Worm (Caenorhabditis elegans) whole organism, L2 larva: Measurements from ENCODE around the gene imph-1.

Source experiments
- C34F6.9 ChIP-seq: fragments of 150-350 bp; optimal IDR thresholded peaks from 2 replicates; lab custom pipeline; 2014; ENCODE audit warnings: missing biosample characterization, missing genetic modification characterization
- F13H6.1 ChIP-seq: sonication (generic microtip); optimal IDR thresholded peaks from 2 replicates; lab custom pipeline; 2016; ENCODE audit warnings: missing genetic modification characterization, missing compliant biosample characterization
- R02D3.7 ChIP-seq: fragments of 150-350 bp; optimal IDR thresholded peaks from 2 replicates; lab custom pipeline; 2014; ENCODE audit warnings: missing biosample characterization, missing genetic modification characterization
- Y55F3AM.14 ChIP-seq: fragments of 200-800 bp; sonication (Bioruptor generic); optimal IDR thresholded peaks from 2 replicates; lab custom pipeline; 2018; ENCODE audit warnings: mild to moderate bottlenecking, missing genetic modification characterization, missing compliant biosample characterization
- ZK546.5 ChIP-seq: sonication (generic microtip); optimal IDR thresholded peaks from 2 replicates; lab custom pipeline; 2017; ENCODE audit warnings: missing biosample characterization, missing genetic modification characterization
- alr-1 ChIP-seq: fragments of 150-350 bp; optimal IDR thresholded peaks from 2 replicates; lab custom pipeline; 2014; ENCODE audit warnings: missing biosample characterization, missing genetic modification characterization
- aly-2 ChIP-seq: fragments of 150-350 bp; optimal IDR thresholded peaks from 2 replicates; lab custom pipeline; 2014; ENCODE audit warnings: missing biosample characterization, missing genetic modification characterization
- ama-1 ChIP-seq: fragments of 150-350 bp; optimal IDR thresholded peaks from 2 replicates; lab custom pipeline; 2018; ENCODE audit warnings: inconsistent platforms
- blmp-1 ChIP-seq: sonication (generic microtip); optimal IDR thresholded peaks from 2 replicates; lab custom pipeline; 2017; ENCODE audit warnings: missing genetic modification characterization, mild to moderate bottlenecking, missing compliant biosample characterization, antibody characterized with exemption, moderate library complexity; ENCODE audit not compliant: insufficient read depth
- ceh-16 ChIP-seq: fragments of 150-350 bp; optimal IDR thresholded peaks from 2 replicates; lab custom pipeline; 2014; ENCODE audit warnings: missing biosample characterization, missing genetic modification characterization
- ceh-82 ChIP-seq: fragments of 150-350 bp; optimal IDR thresholded peaks from 2 replicates; lab custom pipeline; 2014; ENCODE audit warnings: missing biosample characterization, missing genetic modification characterization
- crh-2 ChIP-seq: sonication (generic microtip); optimal IDR thresholded peaks from 2 replicates; lab custom pipeline; 2017; ENCODE audit warnings: missing biosample characterization, missing genetic modification characterization
- egl-27 ChIP-seq: sonication (generic microtip); optimal IDR thresholded peaks from 3 replicates; lab custom pipeline; 2017; ENCODE audit warnings: missing biosample characterization, missing genetic modification reagents, missing genetic modification characterization
- elt-3 ChIP-seq: sonication (generic microtip); optimal IDR thresholded peaks from 2 replicates; lab custom pipeline; 2017; ENCODE audit warnings: missing biosample characterization, missing genetic modification characterization
- fos-1 ChIP-seq: fragments of 150-350 bp; optimal IDR thresholded peaks from 2 replicates; lab custom pipeline; 2014; ENCODE audit warnings: missing biosample characterization, missing genetic modification characterization
- gmeb-1 ChIP-seq: fragments of 150-350 bp; optimal IDR thresholded peaks from 2 replicates; lab custom pipeline; 2014; ENCODE audit warnings: missing biosample characterization, missing genetic modification characterization
- lin-11 ChIP-seq: fragments of 150-350 bp; sonication (generic microtip); optimal IDR thresholded peaks from 2 replicates; lab custom pipeline; 2014; ENCODE audit warnings: missing biosample characterization, missing genetic modification characterization, inconsistent platforms, mixed read lengths
- lin-13 ChIP-seq: fragments of 150-350 bp; optimal IDR thresholded peaks from 2 replicates; lab custom pipeline; 2014; ENCODE audit warnings: missing biosample characterization, missing genetic modification reagents, missing genetic modification characterization
- lin-39 ChIP-seq: fragments of 150-350 bp; optimal IDR thresholded peaks from 2 replicates; lab custom pipeline; 2014; ENCODE audit warnings: missing biosample characterization, missing genetic modification reagents, missing genetic modification characterization
- lsy-2 ChIP-seq, 2 experiments: fragments of 150-350 bp in 1 of 2; sonication (generic microtip) in 1 of 2; optimal IDR thresholded peaks; 2 replicates each; lab custom pipeline; 2014 to 2017; ENCODE audit warnings: missing biosample characterization in 2 of 2, missing genetic modification characterization in 2 of 2
- mab-5 ChIP-seq: fragments of 150-350 bp; optimal IDR thresholded peaks from 2 replicates; lab custom pipeline; 2014; ENCODE audit warnings: missing biosample characterization, missing genetic modification characterization
- mbf-1 ChIP-seq: sonication (generic microtip); optimal IDR thresholded peaks from 2 replicates; lab custom pipeline; 2017; ENCODE audit warnings: missing biosample characterization, missing genetic modification characterization
- mdl-1 ChIP-seq, 2 experiments: fragments of 150-350 bp in 1 of 2; sonication (generic microtip) in 1 of 2; optimal IDR thresholded peaks; 2 replicates each; lab custom pipeline; 2017; ENCODE audit warnings: missing biosample characterization in 2 of 2, missing genetic modification characterization in 2 of 2
- nhr-10 ChIP-seq: sonication (generic microtip); optimal IDR thresholded peaks from 2 replicates; lab custom pipeline; 2017; ENCODE audit warnings: missing biosample characterization, missing genetic modification characterization
- nhr-11 ChIP-seq: fragments of 150-350 bp; optimal IDR thresholded peaks from 2 replicates; lab custom pipeline; 2014; ENCODE audit warnings: missing biosample characterization, missing genetic modification characterization
- nhr-12 ChIP-seq: fragments of 150-350 bp; optimal IDR thresholded peaks from 2 replicates; lab custom pipeline; 2014; ENCODE audit warnings: missing biosample characterization, missing genetic modification characterization
- nhr-129 ChIP-seq: fragments of 150-350 bp; optimal IDR thresholded peaks from 2 replicates; lab custom pipeline; 2014; ENCODE audit warnings: missing biosample characterization, missing genetic modification characterization
- nhr-21 ChIP-seq: fragments of 150-350 bp; optimal IDR thresholded peaks from 2 replicates; lab custom pipeline; 2014; ENCODE audit warnings: missing biosample characterization, missing genetic modification characterization
- nhr-23 ChIP-seq: fragments of 150-350 bp; optimal IDR thresholded peaks from 2 replicates; lab custom pipeline; 2014; ENCODE audit warnings: missing biosample characterization, missing genetic modification reagents, missing genetic modification characterization
- nhr-237 ChIP-seq: fragments of 150-350 bp; optimal IDR thresholded peaks from 2 replicates; lab custom pipeline; 2014; ENCODE audit warnings: missing biosample characterization, missing genetic modification characterization
- nhr-25 ChIP-seq: fragments of 150-350 bp; sonication (generic microtip); optimal IDR thresholded peaks from 3 replicates; lab custom pipeline; 2014; ENCODE audit warnings: missing biosample characterization, missing genetic modification characterization
- peb-1 ChIP-seq: fragments of 150-350 bp; optimal IDR thresholded peaks from 2 replicates; lab custom pipeline; 2014; ENCODE audit warnings: missing biosample characterization, missing genetic modification characterization
- sem-4 ChIP-seq: fragments of 150-350 bp; optimal IDR thresholded peaks from 2 replicates; lab custom pipeline; 2014; ENCODE audit warnings: missing biosample characterization, missing genetic modification reagents, missing genetic modification characterization
- skn-1 ChIP-seq: sonication (generic microtip); optimal IDR thresholded peaks from 2 replicates; lab custom pipeline; 2017; ENCODE audit warnings: missing biosample characterization, missing genetic modification characterization
- sma-3 ChIP-seq: sonication (generic microtip); optimal IDR thresholded peaks from 2 replicates; lab custom pipeline; 2016; ENCODE audit warnings: missing genetic modification reagents, missing genetic modification characterization, missing compliant biosample characterization
- sma-9 ChIP-seq, 2 experiments: fragments of 150-350 bp in 1 of 2; sonication (generic microtip) in 1 of 2; optimal IDR thresholded peaks; 2 replicates each; lab custom pipeline; 2014 to 2016; ENCODE audit warnings: missing genetic modification characterization in 2 of 2, mild to moderate bottlenecking in 1 of 2, missing biosample characterization in 1 of 2, missing compliant biosample characterization in 1 of 2, missing genetic modification reagents in 1 of 2, moderate library complexity in 1 of 2
- snpc-4 ChIP-seq: fragments of 150-350 bp; optimal IDR thresholded peaks from 2 replicates; lab custom pipeline; 2014; ENCODE audit warnings: missing biosample characterization, missing genetic modification characterization
- unc-39 ChIP-seq: fragments of 150-350 bp; optimal IDR thresholded peaks from 2 replicates; lab custom pipeline; 2014; ENCODE audit warnings: missing biosample characterization, missing genetic modification characterization
- unc-55 ChIP-seq: fragments of 150-350 bp; sonication (generic microtip); optimal IDR thresholded peaks from 3 replicates; lab custom pipeline; 2014; ENCODE audit warnings: missing biosample characterization, missing genetic modification reagents, missing genetic modification characterization
- zag-1 ChIP-seq: fragments of 150-350 bp; optimal IDR thresholded peaks from 2 replicates; lab custom pipeline; 2014; ENCODE audit warnings: missing biosample characterization, missing genetic modification characterization
- ztf-4 ChIP-seq: fragments of 150-350 bp; optimal IDR thresholded peaks from 2 replicates; lab custom pipeline; 2014; ENCODE audit warnings: missing biosample characterization, missing genetic modification characterization

Gene imph-1

ce11 chrIII:4542362-4542931, 11.0 kb upstream of the imph-1 start, which contains the start of the genes mrps-34 and cisd-3.1:
TSS of gene mrps-34 (minus strand) at chrIII:4542452.
TSS of gene cisd-3.1 (plus strand) at chrIII:4542881.
- TF ChIP-seq ZK546.5 (no peak), alr-1 (tag; lab: Kevin White, UChicago) (no peak), lsy-2 (tag; optimal IDR thresholded peaks at IDR 0.05; lab: Kevin White, UChicago) (peak in 1 of 2 experiments; percentile 18), lin-39 (no peak), F13H6.1 (peak; percentile 4), C34F6.9 (tag; lab: Kevin White, UChicago) (no peak), sem-4 (tag; lab: Kevin White, UChicago) (no peak), crh-2 (tag; lab: Kevin White, UChicago) (peak; percentile 4), peb-1 (tag; lab: Kevin White, UChicago) (no peak), gmeb-1 (tag; lab: Kevin White, UChicago) (peak; percentile 42), ceh-16 (tag; lab: Kevin White, UChicago) (no peak), ceh-82 (no peak), nhr-21 (tag; lab: Kevin White, UChicago) (no peak), blmp-1 (no peak), nhr-129 (tag; lab: Kevin White, UChicago) (no peak), unc-55 (GFP tag; lab: Kevin White, UChicago) (peak; percentile 41), R02D3.7 (tag; lab: Kevin White, UChicago) (no peak), nhr-237 (no peak), mdl-1 (tag; optimal IDR thresholded peaks at IDR 0.05; lab: Kevin White, UChicago) (no peak), egl-27 (no peak)

ce11 chrIII:4544959-4545358, 8.5 kb upstream of the imph-1 start, which contains the start of gene M88.3:
TSS of gene M88.3 (minus strand) at chrIII:4545059.
- TF ChIP-seq lsy-2 (tag; optimal IDR thresholded peaks at IDR 0.05; lab: Kevin White, UChicago) (no peak), mbf-1 (no peak), lin-11 (tag; lab: Kevin White, UChicago) (no peak), peb-1 (tag; lab: Kevin White, UChicago) (no peak), sma-3 (GFP tag; lab: Kevin White, UChicago) (no peak), fos-1 (tag; lab: Kevin White, UChicago) (no peak), ceh-82 (no peak), C34F6.9 (tag; lab: Kevin White, UChicago) (no peak), sma-9 (GFP tag; optimal IDR thresholded peaks at IDR 0.05; lab: Kevin White, UChicago) (no peak), sma-9 (tag; optimal IDR thresholded peaks at IDR 0.05; lab: Kevin White, UChicago) (no peak), ceh-16 (tag; lab: Kevin White, UChicago) (no peak), crh-2 (tag; lab: Kevin White, UChicago) (no peak), blmp-1 (no peak), nhr-237 (no peak), mab-5 (tag; lab: Kevin White, UChicago) (no peak), ztf-4 (tag; lab: Kevin White, UChicago) (no peak), elt-3 (tag; lab: Kevin White, UChicago) (no peak)

- no peak for TF ChIP-seq egl-27
- no peak for TF ChIP-seq F13H6.1
- TF ChIP-seq nhr-237, result no peak
- TF ChIP-seq nhr-12 (tag; lab: Kevin White, UChicago), result no peak
- TF ChIP-seq aly-2 (tag; lab: Kevin White, UChicago), result no peak
- no peak for TF ChIP-seq Y55F3AM.14
- no peak for TF ChIP-seq skn-1 (tag; lab: Kevin White, UChicago)
- TF ChIP-seq unc-55 (GFP tag; lab: Kevin White, UChicago), result no peak
- no peak for TF ChIP-seq nhr-129 (tag; lab: Kevin White, UChicago)
- TF ChIP-seq, all 48 proteins: peak for 0
These were observed 4.7 kb upstream of the imph-1 start, which contains the start of gene M88.4 for ce11 chrIII:4548739-4549138. TSS of gene M88.4 (plus strand) at chrIII:4549039.

- TF ChIP-seq nhr-11 (tag; lab: Kevin White, UChicago) (no peak), unc-39 (tag; lab: Kevin White, UChicago) (no peak), mbf-1 (no peak), C34F6.9 (tag; lab: Kevin White, UChicago) (peak; percentile 80), sma-9 (GFP tag; optimal IDR thresholded peaks at IDR 0.05; lab: Kevin White, UChicago) (peak; percentile 85), sma-9 (tag; optimal IDR thresholded peaks at IDR 0.05; lab: Kevin White, UChicago) (no peak), blmp-1 (peak; percentile 5), nhr-10 (no peak), unc-55 (GFP tag; lab: Kevin White, UChicago) (peak; percentile 68), F13H6.1 (peak; percentile 83), Y55F3AM.14 (peak; percentile 28), ceh-16 (tag; lab: Kevin White, UChicago) (no peak), lin-13 (peak; percentile 54), ama-1 (no peak), gmeb-1 (tag; lab: Kevin White, UChicago) (peak; percentile 49), lsy-2 (tag; optimal IDR thresholded peaks at IDR 0.05; lab: Kevin White, UChicago) (peak in 1 of 2 experiments; percentile 71), crh-2 (tag; lab: Kevin White, UChicago) (peak; percentile 71), snpc-4 (tag; lab: Kevin White, UChicago) (no peak), peb-1 (tag; lab: Kevin White, UChicago) (peak; percentile 71), nhr-12 (tag; lab: Kevin White, UChicago) (no peak), aly-2 (tag; lab: Kevin White, UChicago) (no peak), sma-3 (GFP tag; lab: Kevin White, UChicago) (peak; percentile 46), nhr-129 (tag; lab: Kevin White, UChicago) (peak; percentile 91), ztf-4 (tag; lab: Kevin White, UChicago) (no peak), zag-1 (tag; lab: Kevin White, UChicago) (peak; percentile 32), sem-4 (tag; lab: Kevin White, UChicago) (peak; percentile 50), mab-5 (tag; lab: Kevin White, UChicago) (peak; percentile 17), nhr-25 (tag; lab: Kevin White, UChicago) (peak; percentile 56), egl-27 (peak; percentile 61), nhr-21 (tag; lab: Kevin White, UChicago) (peak; percentile 24), fos-1 (tag; lab: Kevin White, UChicago) (peak; percentile 83), nhr-237 (no peak), nhr-23 (tag; lab: Kevin White, UChicago) (no peak)
These were observed 1.5 kb upstream of the imph-1 start for ce11 chrIII:4551963-4552362.
